Fruit fly (Drosophila melanogaster): Measurements from ENCODE around the gene RpS6.

The RpS6 gene

DNA sequence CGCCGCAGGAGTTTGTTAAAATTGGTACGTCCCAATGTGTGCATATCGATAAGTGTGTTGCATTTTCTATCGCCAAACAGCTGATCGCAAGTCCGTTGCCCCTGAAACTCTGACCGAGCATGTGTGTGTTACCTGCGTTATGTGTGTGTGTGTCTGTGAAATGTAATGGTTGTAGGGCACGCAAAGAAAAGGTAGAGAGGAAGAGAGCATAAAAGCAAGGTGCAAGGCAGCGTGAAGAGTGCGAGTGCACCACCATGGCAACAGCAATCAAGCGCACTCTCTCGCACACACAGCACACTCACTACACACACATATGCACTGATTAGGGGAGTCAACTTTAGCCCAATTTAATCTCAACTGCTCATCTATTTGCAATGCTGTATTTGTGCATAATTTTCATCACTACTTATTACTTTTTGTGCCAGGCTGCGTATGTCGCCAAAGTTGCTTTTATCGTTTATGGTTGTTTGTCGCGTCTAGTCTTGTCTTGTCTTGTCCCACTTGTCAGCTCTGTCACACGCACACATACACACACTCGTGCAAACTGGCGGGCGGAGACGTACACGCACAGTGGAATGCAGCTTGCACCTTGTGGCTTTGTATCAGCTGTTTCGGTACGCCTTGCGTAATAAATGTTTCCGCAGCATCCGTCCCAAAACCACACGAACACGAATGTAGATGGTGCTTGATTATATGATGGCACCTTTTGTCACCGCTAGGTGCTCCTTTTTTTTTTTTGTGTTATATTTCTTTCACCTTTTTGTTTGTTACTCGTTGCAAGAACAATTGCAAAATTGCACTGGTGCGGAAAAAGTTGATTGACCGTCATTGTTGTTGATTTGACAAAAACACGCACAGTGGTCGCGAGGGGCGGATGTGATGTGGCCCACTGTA is 36.7 kb upstream of the RpS6 start (continued):
- TF ChIP-seq otp (GFP tag; IDR thresholded peaks at IDR 0.05) (peak; percentile 68; the same call in 2 of the 3 replicates), rib (GFP tag; IDR thresholded peaks at IDR 0.05) (no peak), CG4730 (GFP tag; IDR thresholded peaks at IDR 0.05) (peak; percentile 56), Lim3 (GFP tag; IDR thresholded peaks at IDR 0.05) (peak; percentile 14; the same call in 1 of the 2 replicates), Camta (GFP tag; optimal IDR thresholded peaks at IDR 0.05) (peak; percentile 89), CG10543 (GFP tag; optimal IDR thresholded peaks at IDR 0.05) (peak; percentile 70), CG4404 (GFP tag; IDR thresholded peaks at IDR 0.05) (peak; percentile 73; the same call in 1 of the 2 replicates), CG13296 (GFP tag; optimal IDR thresholded peaks at IDR 0.05) (peak; percentile 70), CG5953 (GFP tag; IDR thresholded peaks at IDR 0.05) (no peak), CG14860 (GFP tag; IDR thresholded peaks at IDR 0.05; ENCODE audit: partially characterized antibody) (no peak), bowl (GFP tag; IDR thresholded peaks at IDR 0.05) (peak; percentile 31; the same call in 1 of the 2 replicates), MESR4 (GFP tag; optimal IDR thresholded peaks at IDR 0.05) (no peak), NK7.1 (GFP tag; optimal IDR thresholded peaks at IDR 0.05) (peak; percentile 61), dmrt99B (tag; optimal IDR thresholded peaks at IDR 0.05) (peak; percentile 90), CG7963 (GFP tag; IDR thresholded peaks at IDR 0.05; ENCODE audit: partially characterized antibody) (no peak), jing (GFP tag; optimal IDR thresholded peaks at IDR 0.05) (peak; percentile 73), emc (GFP tag; optimal IDR thresholded peaks at IDR 0.05) (peak; percentile 42), Sin3A (optimal IDR thresholded peaks at IDR 0.05) (no peak), gcm (GFP tag; optimal IDR thresholded peaks at IDR 0.05) (peak; percentile 78), CG42726 (GFP tag; IDR thresholded peaks at IDR 0.05; ENCODE audit: partially characterized antibody) (no peak), unpg (GFP tag; optimal IDR thresholded peaks at IDR 0.05) (peak; percentile 71), CG9932 (GFP tag; IDR thresholded peaks at IDR 0.05) (no peak; the same call in 1 of the 2 replicates), CG33213 (GFP tag; optimal IDR thresholded peaks at IDR 0.05) (peak; percentile 58), CG31224 (GFP tag; IDR thresholded peaks at IDR 0.05) (no peak), CG11696 (GFP tag; IDR thresholded peaks at IDR 0.05) (0 out of 2 replicates have a peak, but pooled peaks have one; percentile 29), org-1 (GFP tag; optimal IDR thresholded peaks at IDR 0.05) (peak; percentile 85), seq (GFP tag; IDR thresholded peaks at IDR 0.05) (peak; percentile 57), B-H2 (GFP tag; optimal IDR thresholded peaks at IDR 0.05) (no peak), Hr39 (optimal IDR thresholded peaks at IDR 0.05) (no peak), nom (GFP tag; optimal IDR thresholded peaks at IDR 0.05) (peak; percentile 40), zfh1 (GFP tag; IDR thresholded peaks at IDR 0.05) (peak; percentile 71), CG11093 (GFP tag; IDR thresholded peaks at IDR 0.05) (peak; percentile 84), CG34422 (GFP tag; IDR thresholded peaks at IDR 0.05) (peak; percentile 58; the same call in 2 of the 3 replicates), ewg (GFP tag; optimal IDR thresholded peaks at IDR 0.05) (peak; percentile 80), salm (tag; optimal IDR thresholded peaks at IDR 0.05) (peak; percentile 45), Neu2 (GFP tag; optimal IDR thresholded peaks at IDR 0.05; ENCODE audit: borderline replicate concordance) (peak; percentile 11), phol (tag; optimal IDR thresholded peaks at IDR 0.05) (peak; percentile 92), Sox100B (GFP tag; optimal IDR thresholded peaks at IDR 0.05) (peak; percentile 93), gt (GFP tag; IDR thresholded peaks at IDR 0.05) (peak; percentile 67; the same call in 1 of the 2 replicates), slou (GFP tag; optimal IDR thresholded peaks at IDR 0.05) (no peak), CG8089 (GFP tag; optimal IDR thresholded peaks at IDR 0.05) (peak; percentile 79), CG9215 (GFP tag; IDR thresholded peaks at IDR 0.05) (peak; percentile 36; the same call in 1 of the 2 replicates), CG15601 (tag; optimal IDR thresholded peaks at IDR 0.05) (peak; percentile 57), fd64A (GFP tag; optimal IDR thresholded peaks at IDR 0.05) (peak; percentile 38), her (GFP tag; optimal IDR thresholded peaks at IDR 0.05) (peak; percentile 53), HLH3B (GFP tag; IDR thresholded peaks at IDR 0.05) (peak; percentile 63; the same call in 1 of the 2 replicates), CG9727 (GFP tag; optimal IDR thresholded peaks at IDR 0.05) (peak; percentile 89), CG31441 (GFP tag; IDR thresholded peaks at IDR 0.05) (peak; percentile 88), ato (GFP tag; IDR thresholded peaks at IDR 0.05; ENCODE audit: partially characterized antibody) (no peak)

Measured in whole organism, embryonic.